Fruit fly (Drosophila melanogaster) whole organism, embryonic: Measurements from ENCODE around the gene cmb.

ENCODE experiments used
- CG1024 ChIP-seq: fragments of 200-800 bp; sonication (Bioruptor generic); IDR thresholded peaks from 2 replicates; pipeline ENCODE4 v1.3.6; 2022; ENCODE audit warnings: missing biosample characterization, missing genetic modification characterization
- CG10959 ChIP-seq: fragments of 200-800 bp; sonication (Bioruptor generic); IDR thresholded peaks from 2 replicates; pipeline ENCODE4 v1.3.6; 2022; ENCODE audit warnings: missing biosample characterization, missing genetic modification characterization
- CG11093 ChIP-seq: fragments of 200-800 bp; sonication (Bioruptor generic); IDR thresholded peaks from 3 replicates; pipeline ENCODE4 v1.3.6; 2022; ENCODE audit warnings: missing biosample characterization, missing genetic modification characterization
- CG12391 ChIP-seq: fragments of 200-800 bp; sonication (Bioruptor generic); optimal IDR thresholded peaks from 3 replicates; lab custom pipeline; 2018; ENCODE audit warnings: missing biosample characterization, mild to moderate bottlenecking, missing genetic modification characterization, moderate library complexity
- CG13624 ChIP-seq: fragments of 200-800 bp; sonication (Bioruptor generic); optimal IDR thresholded peaks from 2 replicates; lab custom pipeline; 2016; ENCODE audit warnings: missing biosample characterization, missing genetic modification characterization
- CG15269 ChIP-seq: fragments of 200-800 bp; sonication (Bioruptor generic); optimal IDR thresholded peaks from 2 replicates; lab custom pipeline; 2018; ENCODE audit warnings: missing biosample characterization, mild to moderate bottlenecking, missing genetic modification characterization, moderate library complexity
- CG1647 ChIP-seq: fragments of 200-800 bp; sonication (Bioruptor generic); optimal IDR thresholded peaks from 3 replicates; lab custom pipeline; 2016; ENCODE audit warnings: missing biosample characterization, missing genetic modification characterization
- CG17361 ChIP-seq: fragments of 200-800 bp; sonication (Bioruptor generic); IDR thresholded peaks from 3 replicates; pipeline ENCODE4 v1.3.6; 2022; ENCODE audit warnings: missing biosample characterization, missing genetic modification characterization
- CG17829 ChIP-seq: fragments of 200-800 bp; optimal IDR thresholded peaks from 2 replicates; lab custom pipeline; 2019; ENCODE audit warnings: missing biosample characterization, mild to moderate bottlenecking, missing genetic modification characterization, moderate library complexity
- CG18764 ChIP-seq: fragments of 200-800 bp; sonication (Bioruptor generic); optimal IDR thresholded peaks from 3 replicates; lab custom pipeline; 2016; ENCODE audit warnings: missing biosample characterization, missing genetic modification characterization
- CG2129 ChIP-seq: fragments of 200-800 bp; sonication (Bioruptor generic); IDR thresholded peaks from 2 replicates; pipeline ENCODE4 v1.3.6; 2022; ENCODE audit warnings: missing biosample characterization, missing genetic modification characterization; ENCODE audit not compliant: partially characterized antibody
- CG2712 ChIP-seq: fragments of 200-800 bp; optimal IDR thresholded peaks from 3 replicates; lab custom pipeline; 2019; ENCODE audit warnings: missing biosample characterization, mild to moderate bottlenecking, missing genetic modification characterization, moderate library complexity
- CG3065 ChIP-seq: fragments of 200-800 bp; sonication (Bioruptor generic); optimal IDR thresholded peaks from 2 replicates; lab custom pipeline; 2016; ENCODE audit warnings: missing biosample characterization, missing genetic modification characterization
- CG5180 ChIP-seq: fragments of 200-800 bp; sonication (Bioruptor generic); optimal IDR thresholded peaks from 3 replicates; lab custom pipeline; 2017; ENCODE audit warnings: missing biosample characterization, missing genetic modification characterization, mild to moderate bottlenecking, moderate library complexity, missing genetic modification reagents
- CG6272 ChIP-seq: fragments of 200-800 bp; sonication (Bioruptor generic); IDR thresholded peaks from 2 replicates; pipeline ENCODE4 v1.3.6; 2022; ENCODE audit warnings: missing biosample characterization, missing genetic modification characterization
- CG7839 ChIP-seq: fragments of 200-800 bp; sonication (Bioruptor generic); optimal IDR thresholded peaks from 3 replicates; lab custom pipeline; 2018; ENCODE audit warnings: missing biosample characterization, mild to moderate bottlenecking, missing genetic modification characterization, moderate library complexity
- CG8089 ChIP-seq: fragments of 200-800 bp; sonication (Bioruptor generic); optimal IDR thresholded peaks from 3 replicates; lab custom pipeline; 2016; ENCODE audit warnings: missing biosample characterization, missing genetic modification characterization
- Dll ChIP-seq: fragments of 200-800 bp; sonication (Bioruptor generic); IDR thresholded peaks from 4 replicates; pipeline ENCODE4 v1.3.6; 2022; ENCODE audit warnings: missing biosample characterization, missing genetic modification characterization; ENCODE audit not compliant: partially characterized antibody
- Doc3 ChIP-seq: fragments of 200-800 bp; sonication (Bioruptor generic); IDR thresholded peaks from 3 replicates; pipeline ENCODE4 v1.3.6; 2022; ENCODE audit warnings: missing biosample characterization, missing genetic modification characterization; ENCODE audit not compliant: partially characterized antibody
- ERR ChIP-seq: fragments of 200-800 bp; sonication (Bioruptor generic); optimal IDR thresholded peaks from 2 replicates; lab custom pipeline; 2016; ENCODE audit warnings: missing biosample characterization, missing genetic modification characterization
- Fer3 ChIP-seq: fragments of 200-800 bp; sonication (Bioruptor generic); optimal IDR thresholded peaks from 2 replicates; lab custom pipeline; 2018; ENCODE audit warnings: missing biosample characterization, mild to moderate bottlenecking, missing genetic modification characterization, moderate library complexity
- H15 ChIP-seq: fragments of 200-800 bp; sonication (Bioruptor generic); IDR thresholded peaks from 3 replicates; pipeline ENCODE4 v1.3.6; 2022; ENCODE audit warnings: missing biosample characterization, missing genetic modification characterization
- HmgD ChIP-seq: fragments of 200-800 bp; sonication (Bioruptor generic); optimal IDR thresholded peaks from 3 replicates; lab custom pipeline; 2016; ENCODE audit warnings: missing biosample characterization, missing genetic modification characterization
- MTF-1 ChIP-seq: fragments of 200-800 bp; sonication (Bioruptor generic); optimal IDR thresholded peaks from 2 replicates; lab custom pipeline; 2018; ENCODE audit warnings: missing biosample characterization, mild to moderate bottlenecking, missing genetic modification characterization, borderline replicate concordance
- Med ChIP-seq: fragments of 200-800 bp; sonication (Bioruptor generic); peaks from one replicate; lab custom pipeline; 2016; ENCODE audit warnings: missing biosample characterization, missing genetic modification characterization, mild to moderate bottlenecking, inconsistent platforms, moderate library complexity
- NFAT ChIP-seq: fragments of 200-800 bp; sonication (Bioruptor generic); IDR thresholded peaks from 2 replicates; pipeline ENCODE4 v1.3.6; 2022; ENCODE audit warnings: missing biosample characterization, missing genetic modification characterization
- PHDP ChIP-seq: fragments of 200-800 bp; sonication (Bioruptor generic); optimal IDR thresholded peaks from 3 replicates; lab custom pipeline; 2018; ENCODE audit warnings: missing biosample characterization, mild to moderate bottlenecking, missing genetic modification characterization, moderate library complexity
- Side ChIP-seq: fragments of 200-800 bp; sonication (Bioruptor generic); optimal IDR thresholded peaks from 2 replicates; lab custom pipeline; 2016; ENCODE audit warnings: missing biosample characterization, missing genetic modification characterization
- Sry-δ ChIP-seq: fragments of 200-800 bp; sonication (Bioruptor generic); optimal IDR thresholded peaks from 2 replicates; lab custom pipeline; 2016; ENCODE audit warnings: missing biosample characterization, missing genetic modification characterization
- Usf ChIP-seq: fragments of 200-800 bp; sonication (Bioruptor generic); optimal IDR thresholded peaks from 2 replicates; lab custom pipeline; 2017; ENCODE audit warnings: missing genotype, missing biosample characterization, missing genetic modification characterization
- ase ChIP-seq: fragments of 200-800 bp; sonication (Bioruptor generic); IDR thresholded peaks from 3 replicates; pipeline ENCODE4 v1.3.6; 2022; ENCODE audit warnings: missing biosample characterization, missing genetic modification characterization
- bcd ChIP-seq: fragments of 200-800 bp; sonication (Bioruptor generic); optimal IDR thresholded peaks from 2 replicates; lab custom pipeline; 2017; ENCODE audit warnings: missing biosample characterization, mild to moderate bottlenecking, missing genetic modification characterization
- bigmax ChIP-seq: fragments of 200-800 bp; sonication (Bioruptor generic); optimal IDR thresholded peaks from 2 replicates; lab custom pipeline; 2018; ENCODE audit warnings: missing biosample characterization, mild to moderate bottlenecking, missing genetic modification characterization
- br ChIP-seq: fragments of >200 bp; optimal IDR thresholded peaks from 2 replicates; lab custom pipeline; 2017
- cas ChIP-seq: fragments of 200-800 bp; sonication (Bioruptor generic); IDR thresholded peaks from 2 replicates; pipeline ENCODE4 v1.3.6; 2022; ENCODE audit warnings: missing biosample characterization, missing genetic modification characterization
- ci ChIP-seq: fragments of 200-800 bp; sonication (Bioruptor generic); IDR thresholded peaks from 3 replicates; pipeline ENCODE4 v1.3.6; 2022; ENCODE audit warnings: missing biosample characterization, missing genetic modification characterization
- dmrt11E ChIP-seq: fragments of 200-800 bp; sonication (Bioruptor generic); optimal IDR thresholded peaks from 3 replicates; lab custom pipeline; 2018; ENCODE audit warnings: missing biosample characterization, mild to moderate bottlenecking, missing genetic modification characterization, moderate library complexity
- dysf ChIP-seq: fragments of 200-800 bp; sonication (Bioruptor generic); IDR thresholded peaks from 3 replicates; pipeline ENCODE4 v1.3.6; 2022; ENCODE audit warnings: missing biosample characterization, missing genetic modification characterization
- emc ChIP-seq: fragments of 200-800 bp; sonication (Bioruptor generic); optimal IDR thresholded peaks from 2 replicates; lab custom pipeline; 2016; ENCODE audit warnings: missing biosample characterization, missing genetic modification characterization
- gcm ChIP-seq: fragments of 200-800 bp; sonication (Bioruptor generic); optimal IDR thresholded peaks from 2 replicates; lab custom pipeline; 2019; ENCODE audit warnings: missing biosample characterization, mild to moderate bottlenecking, missing genetic modification characterization, moderate library complexity
- grau ChIP-seq: fragments of 200-800 bp; optimal IDR thresholded peaks from 3 replicates; lab custom pipeline; 2019; ENCODE audit warnings: missing biosample characterization, mild to moderate bottlenecking, missing genetic modification characterization, moderate library complexity
- hth ChIP-seq: fragments of >200 bp; optimal IDR thresholded peaks from 2 replicates; lab custom pipeline; 2017; ENCODE audit warnings: inconsistent platforms
- jing ChIP-seq: fragments of 200-800 bp; sonication (Bioruptor generic); optimal IDR thresholded peaks from 2 replicates; lab custom pipeline; 2018; ENCODE audit warnings: missing biosample characterization, mild to moderate bottlenecking, missing genetic modification characterization
- kah ChIP-seq: fragments of 200-800 bp; sonication (Bioruptor generic); optimal IDR thresholded peaks from 2 replicates; lab custom pipeline; 2018; ENCODE audit warnings: missing biosample characterization, mild to moderate bottlenecking, missing genetic modification characterization
- mld ChIP-seq: fragments of 200-800 bp; sonication (Bioruptor generic); IDR thresholded peaks from 3 replicates; pipeline ENCODE4 v1.3.6; 2022; ENCODE audit warnings: missing biosample characterization, missing genetic modification characterization; ENCODE audit not compliant: partially characterized antibody
- nau ChIP-seq: fragments of 200-800 bp; sonication (Bioruptor generic); optimal IDR thresholded peaks from 3 replicates; lab custom pipeline; 2017; ENCODE audit warnings: missing biosample characterization, mild to moderate bottlenecking, missing genetic modification characterization, missing genetic modification reagents
- nerfin-2 ChIP-seq: fragments of 200-800 bp; sonication (Bioruptor generic); IDR thresholded peaks from 2 replicates; pipeline ENCODE4 v1.3.6; 2022; ENCODE audit warnings: missing biosample characterization, missing genetic modification characterization; ENCODE audit not compliant: partially characterized antibody
- sens ChIP-seq: fragments of 200-800 bp; sonication (Bioruptor generic); peaks from one replicate; lab custom pipeline; 2016; ENCODE audit warnings: missing biosample characterization, missing genetic modification characterization
- twi ChIP-seq: fragments of 200-800 bp; optimal IDR thresholded peaks from 2 replicates; lab custom pipeline; 2019; ENCODE audit warnings: missing biosample characterization, mild to moderate bottlenecking, missing genetic modification characterization, moderate library complexity
- unpg ChIP-seq: fragments of 200-800 bp; sonication (Bioruptor generic); optimal IDR thresholded peaks from 3 replicates; lab custom pipeline; 2018; ENCODE audit warnings: missing biosample characterization, mild to moderate bottlenecking, missing genetic modification characterization, moderate library complexity
- vvl ChIP-seq: fragments of 200-800 bp; sonication (Bioruptor generic); IDR thresholded peaks from 2 replicates; pipeline ENCODE4 v1.3.6; 2022; ENCODE audit warnings: missing biosample characterization, missing genetic modification characterization

Gene cmb

dm6 chr3L:13479609-13480240 is 37.3 kb downstream of the cmb start (continued):
- peak; percentile 44 for TF ChIP-seq CG5180
- peak; percentile 39 for TF ChIP-seq CG13624 (GFP tag; lab: Kevin White, UChicago)
- no peak for TF ChIP-seq nerfin-2 (GFP tag; lab: Robert Waterston, UW)
- no peak for TF ChIP-seq CG17829 (tag; lab: Kevin White, UChicago)
- no peak for TF ChIP-seq HmgD (GFP tag; lab: Kevin White, UChicago)
- no peak for TF ChIP-seq nau (GFP tag; lab: Kevin White, UChicago)
- TF ChIP-seq CG18764 (GFP tag; lab: Kevin White, UChicago) = peak; percentile 13
- peak; percentile 27 for TF ChIP-seq Fer3 (tag; lab: Kevin White, UChicago)
- no peak for TF ChIP-seq CG11093 (GFP tag; lab: Robert Waterston, UW)
- no peak; the same call in 2 of the 3 replicates for TF ChIP-seq ase
- TF ChIP-seq Side (GFP tag; lab: Kevin White, UChicago) = no peak
- TF ChIP-seq hth (lab: Kevin White, UChicago) = no peak
- TF ChIP-seq H15 (GFP tag; lab: Robert Waterston, UW) = no peak
- no peak for TF ChIP-seq gcm (GFP tag; lab: Kevin White, UChicago)
- TF ChIP-seq kah (GFP tag; lab: Kevin White, UChicago) = no peak
- TF ChIP-seq CG2712 (tag; lab: Kevin White, UChicago) = peak; percentile 31
- TF ChIP-seq emc (GFP tag; lab: Kevin White, UChicago) = no peak
- TF ChIP-seq CG15269 (tag; lab: Kevin White, UChicago) = peak; percentile 64
- no peak for TF ChIP-seq ERR
- TF ChIP-seq ci (GFP tag; lab: Robert Waterston, UW) = no peak; the same call in 2 of the 3 replicates
- peak; percentile 68; the same call in 2 of the 3 replicates for TF ChIP-seq dysf (GFP tag; lab: Robert Waterston, UW)
- TF ChIP-seq CG7839 (tag; lab: Kevin White, UChicago) = peak; percentile 67
- TF ChIP-seq CG8089 = no peak
- TF ChIP-seq mld = no peak
- no peak for TF ChIP-seq CG3065
- TF ChIP-seq cas = no peak
- TF ChIP-seq CG17361 (GFP tag; lab: Robert Waterston, UW) = peak; percentile 67; the same call in 2 of the 3 replicates
- TF ChIP-seq br (lab: Kevin White, UChicago) = no peak
- no peak for TF ChIP-seq jing (GFP tag; lab: Kevin White, UChicago)
- TF ChIP-seq Doc3 (GFP tag; lab: Robert Waterston, UW) = no peak
- TF ChIP-seq sens (GFP tag; lab: Kevin White, UChicago) = peak; percentile 88
- peak; percentile 44 for TF ChIP-seq PHDP
- no peak for TF ChIP-seq dmrt11E (tag; lab: Kevin White, UChicago)
- TF ChIP-seq twi (tag; lab: Kevin White, UChicago) = no peak
- TF ChIP-seq Dll (GFP tag; lab: Robert Waterston, UW) = no peak
- no peak for TF ChIP-seq MTF-1 (GFP tag; lab: Kevin White, UChicago)
- no peak for TF ChIP-seq CG1647 (GFP tag; lab: Kevin White, UChicago)
- peak; percentile 31 for TF ChIP-seq unpg (GFP tag; lab: Kevin White, UChicago)
- no peak for TF ChIP-seq CG6272 (GFP tag; lab: Robert Waterston, UW)
- no peak for TF ChIP-seq CG10959 (GFP tag; lab: Robert Waterston, UW)
- peak; percentile 92 for TF ChIP-seq grau
- no peak for TF ChIP-seq CG2129 (GFP tag; lab: Robert Waterston, UW)
- TF ChIP-seq NFAT (GFP tag; lab: Robert Waterston, UW) = no peak
- TF ChIP-seq Usf = no peak
- no peak for TF ChIP-seq bigmax (GFP tag; lab: Kevin White, UChicago)
- peak; percentile 46 for TF ChIP-seq CG12391 (tag; lab: Kevin White, UChicago)
- TF ChIP-seq CG1024 = no peak
- TF ChIP-seq Sry-δ (GFP tag; lab: Kevin White, UChicago) = no peak
- TF ChIP-seq Med (GFP tag; lab: Kevin White, UChicago) = peak; percentile 88
- no peak for TF ChIP-seq vvl (GFP tag; lab: Robert Waterston, UW)
- TF ChIP-seq bcd (GFP tag; lab: Kevin White, UChicago) = peak; percentile 58
